Worm (Caenorhabditis elegans): ENCODE measurements around the gene srw-4.

Gene srw-4

DNA sequence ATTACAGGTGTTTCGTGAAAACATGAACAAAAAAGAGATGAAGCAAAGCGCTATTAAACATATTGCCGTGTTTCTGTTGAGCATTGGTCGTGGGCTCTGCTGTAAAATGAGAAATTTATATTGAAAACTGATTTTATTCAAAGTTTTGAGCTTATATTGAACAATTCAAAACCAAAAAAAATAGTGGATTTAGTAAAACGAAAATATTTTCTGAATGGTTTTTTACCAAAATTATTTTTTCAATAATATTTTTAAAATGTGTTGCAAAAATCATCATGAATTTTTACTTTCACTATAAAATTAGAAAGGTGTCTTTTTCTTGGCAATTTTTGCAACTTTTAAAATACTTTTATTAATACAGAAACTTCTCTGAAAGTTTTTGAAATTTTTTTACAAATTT lies 14.6 kb upstream of the srw-4 start, which contains the start of gene C31B8.7:
C31B8.7 (minus strand) TSS at position 101 of the 400 bp plus-strand sequence.
- no peak for TF ChIP-seq sea-2 (GFP tag; optimal IDR thresholded peaks at IDR 0.05)
- no peak for TF ChIP-seq nhr-11 (tag; optimal IDR thresholded peaks at IDR 0.05)
- TF ChIP-seq lsy-12 (tag; optimal IDR thresholded peaks at IDR 0.05): no peak
- no peak for TF ChIP-seq nhr-12 (tag; optimal IDR thresholded peaks at IDR 0.05)
- no peak for TF ChIP-seq daf-12 (tag; optimal IDR thresholded peaks at IDR 0.05)
- no peak for TF ChIP-seq ztf-4 (tag; optimal IDR thresholded peaks at IDR 0.05)
- TF ChIP-seq elt-1 (tag; optimal IDR thresholded peaks at IDR 0.05): no peak
- no peak for TF ChIP-seq skn-1 (tag; optimal IDR thresholded peaks at IDR 0.05)
- no peak for TF ChIP-seq pha-4 (tag; optimal IDR thresholded peaks at IDR 0.05)
- TF ChIP-seq mml-1 (tag; optimal IDR thresholded peaks at IDR 0.05): no peak
- TF ChIP-seq ztf-11 (tag; optimal IDR thresholded peaks at IDR 0.05): no peak
- no peak for TF ChIP-seq egl-5 (tag; optimal IDR thresholded peaks at IDR 0.05)
- TF ChIP-seq lin-15B (tag; optimal IDR thresholded peaks at IDR 0.05): no peak
- TF ChIP-seq hmg-11 (tag; optimal IDR thresholded peaks at IDR 0.05): no peak
- no peak for TF ChIP-seq eor-1 (tag; optimal IDR thresholded peaks at IDR 0.05)
- TF ChIP-seq R02D3.7 (tag; optimal IDR thresholded peaks at IDR 0.05): no peak
- TF ChIP-seq nhr-67 (tag; optimal IDR thresholded peaks at IDR 0.05): no peak

DNA sequence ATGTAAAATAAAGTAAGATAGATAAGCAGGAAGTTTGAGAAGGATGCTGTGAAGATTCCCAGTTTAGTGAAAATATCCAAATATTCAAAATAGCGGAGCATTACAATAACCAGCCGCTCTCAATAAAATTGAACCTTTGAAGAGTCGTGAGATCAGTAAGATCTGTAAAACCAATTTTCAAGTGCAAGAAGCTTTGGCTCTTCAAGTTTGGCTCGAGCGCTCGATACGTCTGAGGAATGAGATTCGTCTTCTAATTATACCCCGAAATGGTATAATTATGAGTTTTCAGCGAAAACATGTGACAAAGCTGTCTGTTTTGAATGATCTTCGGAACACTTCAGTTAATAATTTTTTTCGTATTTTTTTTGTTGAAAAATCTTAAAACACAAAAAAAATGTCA lies 11.3 kb upstream of the srw-4 start, which contains the start of gene str-46:
str-46 (minus strand) TSS at position 101 of the 400 bp plus-strand sequence.
- no peak for TF ChIP-seq ceh-82 (tag; optimal IDR thresholded peaks at IDR 0.05)
- TF ChIP-seq skn-1 (tag; optimal IDR thresholded peaks at IDR 0.05): no peak
- TF ChIP-seq unc-62 (GFP tag; optimal IDR thresholded peaks at IDR 0.05): no peak
- no peak for TF ChIP-seq aly-2 (tag; optimal IDR thresholded peaks at IDR 0.05)
- TF ChIP-seq nhr-11 (tag; optimal IDR thresholded peaks at IDR 0.05): no peak
- TF ChIP-seq nhr-25 (tag; optimal IDR thresholded peaks at IDR 0.05): no peak
- TF ChIP-seq unc-39 (tag; optimal IDR thresholded peaks at IDR 0.05): no peak
- TF ChIP-seq hmg-11 (tag; optimal IDR thresholded peaks at IDR 0.05): no peak
- TF ChIP-seq R02D3.7 (tag; optimal IDR thresholded peaks at IDR 0.05): no peak
- no peak for TF ChIP-seq nhr-237 (tag; optimal IDR thresholded peaks at IDR 0.05)
- no peak for TF ChIP-seq pqm-1 (tag; optimal IDR thresholded peaks at IDR 0.05)
- no peak for TF ChIP-seq elt-3 (tag; optimal IDR thresholded peaks at IDR 0.05)
- TF ChIP-seq sea-2 (GFP tag; optimal IDR thresholded peaks at IDR 0.05): no peak
- TF ChIP-seq nhr-28 (tag; optimal IDR thresholded peaks at IDR 0.05): no peak
- no peak for TF ChIP-seq jun-1 (tag; optimal IDR thresholded peaks at IDR 0.05)
- TF ChIP-seq ztf-4 (tag; optimal IDR thresholded peaks at IDR 0.05): no peak
- no peak for TF ChIP-seq mml-1 (tag; optimal IDR thresholded peaks at IDR 0.05)
- TF ChIP-seq tbx-2 (tag; optimal IDR thresholded peaks at IDR 0.05): no peak

DNA sequence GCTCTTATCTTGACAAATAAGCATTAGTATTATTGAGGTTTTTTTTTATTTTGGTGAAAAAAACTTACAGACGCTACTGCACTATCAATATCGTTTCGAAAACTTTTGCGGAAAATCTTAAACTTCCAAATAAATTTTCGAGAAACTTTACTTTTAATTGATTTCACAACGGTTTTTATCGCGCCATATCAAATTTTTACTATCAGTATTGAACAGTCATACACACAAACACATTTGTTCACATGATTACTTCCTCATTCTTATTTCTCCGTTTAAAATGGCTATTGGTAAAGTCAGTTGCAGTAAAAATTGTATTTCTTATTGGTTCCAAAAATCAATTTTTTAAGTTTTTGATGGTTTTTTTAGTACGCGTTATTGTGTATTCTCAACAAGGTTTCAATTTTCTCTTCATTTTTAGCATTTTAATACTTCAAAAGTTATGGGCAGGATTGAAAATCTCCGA lies 7.6 kb upstream of the srw-4 start, which contains the start of gene pals-32:
pals-32 (plus strand) TSS at position 413 of the 463 bp plus-strand sequence.
- TF ChIP-seq mdl-1 (tag; optimal IDR thresholded peaks at IDR 0.05) (no peak), lsy-12 (tag; optimal IDR thresholded peaks at IDR 0.05) (no peak), nhr-67 (tag; optimal IDR thresholded peaks at IDR 0.05) (no peak), ceh-9 (tag; optimal IDR thresholded peaks at IDR 0.05) (no peak), egl-5 (tag; optimal IDR thresholded peaks at IDR 0.05) (no peak), ama-1 (optimal IDR thresholded peaks at IDR 0.05) (no peak), elt-2 (tag; optimal IDR thresholded peaks at IDR 0.05) (peak; percentile 51), unc-62 (GFP tag; optimal IDR thresholded peaks at IDR 0.05) (no peak)

DNA sequence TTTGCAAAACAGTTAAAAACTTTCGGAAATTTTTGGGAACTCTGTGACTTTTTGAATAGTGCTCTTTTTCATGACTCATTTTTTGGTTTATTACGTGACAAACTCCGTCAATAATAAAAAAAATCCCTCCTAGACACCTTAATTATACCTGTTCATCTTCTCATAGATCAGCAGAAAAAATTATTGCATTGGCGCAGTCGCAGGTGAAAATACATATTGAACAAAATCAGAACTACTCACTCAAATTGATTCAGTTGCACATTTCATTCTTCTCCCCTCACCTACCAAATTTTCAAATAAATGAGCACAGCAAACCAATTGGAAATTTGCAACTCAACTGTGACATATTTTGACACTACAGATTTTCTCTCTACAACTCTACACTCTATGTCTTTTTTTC lies 4.4 kb upstream of the srw-4 start, which contains the start of gene srh-127:
srh-127 (plus strand) TSS at position 301 of the 400 bp plus-strand sequence.
- no peak for TF ChIP-seq nhr-76 (tag; optimal IDR thresholded peaks at IDR 0.05)
- no peak for TF ChIP-seq daf-12 (tag; optimal IDR thresholded peaks at IDR 0.05)
- no peak for TF ChIP-seq elt-1 (tag; optimal IDR thresholded peaks at IDR 0.05)
- no peak for TF ChIP-seq fkh-10 (GFP tag; optimal IDR thresholded peaks at IDR 0.05)
- no peak for TF ChIP-seq fos-1 (tag; optimal IDR thresholded peaks at IDR 0.05)
- no peak for TF ChIP-seq ceh-16 (tag; optimal IDR thresholded peaks at IDR 0.05)
- no peak for TF ChIP-seq zag-1 (tag; optimal IDR thresholded peaks at IDR 0.05)
- TF ChIP-seq tbx-2 (tag; optimal IDR thresholded peaks at IDR 0.05): no peak
- TF ChIP-seq pha-4 (tag; optimal IDR thresholded peaks at IDR 0.05): no peak
- TF ChIP-seq ceh-82 (tag; optimal IDR thresholded peaks at IDR 0.05): no peak

Data from whole organism, L3 larva.